Fruit fly (Drosophila melanogaster): ENCODE results near the gene Gyc32E.

Gyc32E gene

dm6 chr2L:11148969-11149368, at the start of gene Gyc32E:
TSS of gene Gyc32E (minus strand) at chr2L:11149101.
- TF ChIP-seq cnc (optimal IDR thresholded peaks at IDR 0.05) = no peak
- TF ChIP-seq bab1 (GFP tag; optimal IDR thresholded peaks at IDR 0.05) = no peak
- no peak for TF ChIP-seq CG14711 (tag; optimal IDR thresholded peaks at IDR 0.05)
- TF ChIP-seq kay (GFP tag; ENCODE audit: borderline replicate concordance) = no peak
- no peak for TF ChIP-seq tj (GFP tag; optimal IDR thresholded peaks at IDR 0.05)
- TF ChIP-seq CG7101 (tag; optimal IDR thresholded peaks at IDR 0.05) = no peak
- no peak for TF ChIP-seq Hr96 (GFP tag; optimal IDR thresholded peaks at IDR 0.05)
- TF ChIP-seq pad (GFP tag; optimal IDR thresholded peaks at IDR 0.05) = no peak
- TF ChIP-seq CG33017 (tag; optimal IDR thresholded peaks at IDR 0.05) = no peak
- TF ChIP-seq CG11617 (GFP tag; optimal IDR thresholded peaks at IDR 0.05) = no peak
- TF ChIP-seq CG12768 (GFP tag; optimal IDR thresholded peaks at IDR 0.05) = no peak
- no peak for TF ChIP-seq Mnt (GFP tag; optimal IDR thresholded peaks at IDR 0.05)
- TF ChIP-seq Crg-1 (GFP tag; optimal IDR thresholded peaks at IDR 0.05) = no peak
- TF ChIP-seq CG1620 (GFP tag; optimal IDR thresholded peaks at IDR 0.05) = no peak
- no peak for TF ChIP-seq ovo (GFP tag; optimal IDR thresholded peaks at IDR 0.05)
- TF ChIP-seq CG5204 (GFP tag; optimal IDR thresholded peaks at IDR 0.05) = no peak
- TF ChIP-seq cic (GFP tag; optimal IDR thresholded peaks at IDR 0.05) = no peak

- no peak for TF ChIP-seq Crg-1 (GFP tag; optimal IDR thresholded peaks at IDR 0.05)
- TF ChIP-seq cic (GFP tag; optimal IDR thresholded peaks at IDR 0.05) = no peak
- TF ChIP-seq CG14711 (tag; optimal IDR thresholded peaks at IDR 0.05) = no peak
- no peak for TF ChIP-seq ovo (GFP tag; optimal IDR thresholded peaks at IDR 0.05)
- no peak for TF ChIP-seq Mnt (GFP tag; optimal IDR thresholded peaks at IDR 0.05)
- no peak for TF ChIP-seq CG12768 (GFP tag; optimal IDR thresholded peaks at IDR 0.05)
- TF ChIP-seq CG33017 (tag; optimal IDR thresholded peaks at IDR 0.05) = no peak
- TF ChIP-seq CG1620 (GFP tag; optimal IDR thresholded peaks at IDR 0.05) = no peak
- no peak for TF ChIP-seq CG5204 (GFP tag; optimal IDR thresholded peaks at IDR 0.05)
- no peak for TF ChIP-seq toe (GFP tag; optimal IDR thresholded peaks at IDR 0.05)
- no peak for TF ChIP-seq tj (GFP tag; optimal IDR thresholded peaks at IDR 0.05)
- TF ChIP-seq Hr96 (GFP tag; optimal IDR thresholded peaks at IDR 0.05) = no peak
- no peak for TF ChIP-seq pad (GFP tag; optimal IDR thresholded peaks at IDR 0.05)
- no peak for TF ChIP-seq bab1 (GFP tag; optimal IDR thresholded peaks at IDR 0.05)
- TF ChIP-seq CG7045 (GFP tag; optimal IDR thresholded peaks at IDR 0.05) = no peak
- no peak for TF ChIP-seq CG11617 (GFP tag; optimal IDR thresholded peaks at IDR 0.05)
Observed at dm6 chr2L:11196781-11197180, 47.9 kb upstream of the Gyc32E start.

- no peak for TF ChIP-seq toe (GFP tag; optimal IDR thresholded peaks at IDR 0.05)
- TF ChIP-seq tj (GFP tag; optimal IDR thresholded peaks at IDR 0.05) = no peak
- no peak for TF ChIP-seq ovo (GFP tag; optimal IDR thresholded peaks at IDR 0.05)
- TF ChIP-seq kay (GFP tag; ENCODE audit: borderline replicate concordance) = no peak
- no peak for TF ChIP-seq Clk (GFP tag; optimal IDR thresholded peaks at IDR 0.05)
- TF ChIP-seq Crg-1 (GFP tag; optimal IDR thresholded peaks at IDR 0.05) = no peak
- TF ChIP-seq CG7045 (GFP tag; optimal IDR thresholded peaks at IDR 0.05) = no peak
- TF ChIP-seq Mnt (GFP tag; optimal IDR thresholded peaks at IDR 0.05) = no peak
- no peak for TF ChIP-seq CG14711 (tag; optimal IDR thresholded peaks at IDR 0.05)
- no peak for TF ChIP-seq CG12768 (GFP tag; optimal IDR thresholded peaks at IDR 0.05)
- TF ChIP-seq CG11617 (GFP tag; optimal IDR thresholded peaks at IDR 0.05) = no peak
- TF ChIP-seq CG7101 (tag; optimal IDR thresholded peaks at IDR 0.05) = no peak
- TF ChIP-seq Hr96 (GFP tag; optimal IDR thresholded peaks at IDR 0.05) = no peak
- TF ChIP-seq cic (GFP tag; optimal IDR thresholded peaks at IDR 0.05) = no peak
- no peak for TF ChIP-seq cnc (optimal IDR thresholded peaks at IDR 0.05)
- TF ChIP-seq pad (GFP tag; optimal IDR thresholded peaks at IDR 0.05) = no peak
- TF ChIP-seq CG33017 (tag; optimal IDR thresholded peaks at IDR 0.05) = no peak
Observed at dm6 chr2L:11196219-11196618, 47.3 kb upstream of the Gyc32E start.

- no peak for TF ChIP-seq bab1 (GFP tag; optimal IDR thresholded peaks at IDR 0.05)
- no peak for TF ChIP-seq CG11617 (GFP tag; optimal IDR thresholded peaks at IDR 0.05)
Observed at dm6 chr2L:11192691-11193090, 43.8 kb upstream of the Gyc32E start.

- TF ChIP-seq bab1 (GFP tag; optimal IDR thresholded peaks at IDR 0.05) (no peak), toe (GFP tag; optimal IDR thresholded peaks at IDR 0.05) (no peak), CG1620 (GFP tag; optimal IDR thresholded peaks at IDR 0.05) (no peak), CG14711 (tag; optimal IDR thresholded peaks at IDR 0.05) (no peak), pad (GFP tag; optimal IDR thresholded peaks at IDR 0.05) (no peak), ovo (GFP tag; optimal IDR thresholded peaks at IDR 0.05) (no peak), Hr96 (GFP tag; optimal IDR thresholded peaks at IDR 0.05) (no peak), CG11617 (GFP tag; optimal IDR thresholded peaks at IDR 0.05) (no peak), Crg-1 (GFP tag; optimal IDR thresholded peaks at IDR 0.05) (no peak), tj (GFP tag; optimal IDR thresholded peaks at IDR 0.05) (no peak), CG7045 (GFP tag; optimal IDR thresholded peaks at IDR 0.05) (no peak), Mnt (GFP tag; optimal IDR thresholded peaks at IDR 0.05) (no peak), CG12768 (GFP tag; optimal IDR thresholded peaks at IDR 0.05) (no peak), kay (GFP tag; ENCODE audit: borderline replicate concordance) (no peak), CG7101 (tag; optimal IDR thresholded peaks at IDR 0.05) (no peak), cic (GFP tag; optimal IDR thresholded peaks at IDR 0.05) (no peak), CG5204 (GFP tag; optimal IDR thresholded peaks at IDR 0.05) (no peak)
Observed at dm6 chr2L:11190165-11190564, 41.3 kb upstream of the Gyc32E start.

- TF ChIP-seq bab1 (GFP tag; optimal IDR thresholded peaks at IDR 0.05) = no peak
- TF ChIP-seq CG5204 (GFP tag; optimal IDR thresholded peaks at IDR 0.05) = no peak
- TF ChIP-seq CG11617 (GFP tag; optimal IDR thresholded peaks at IDR 0.05) = no peak
- no peak for TF ChIP-seq Mnt (GFP tag; optimal IDR thresholded peaks at IDR 0.05)
- no peak for TF ChIP-seq cnc (optimal IDR thresholded peaks at IDR 0.05)
- TF ChIP-seq CG33017 (tag; optimal IDR thresholded peaks at IDR 0.05) = no peak
- no peak for TF ChIP-seq tj (GFP tag; optimal IDR thresholded peaks at IDR 0.05)
- no peak for TF ChIP-seq kay (GFP tag; ENCODE audit: borderline replicate concordance)
- no peak for TF ChIP-seq CG7045 (GFP tag; optimal IDR thresholded peaks at IDR 0.05)
- TF ChIP-seq Hr96 (GFP tag; optimal IDR thresholded peaks at IDR 0.05) = no peak
- no peak for TF ChIP-seq CG7101 (tag; optimal IDR thresholded peaks at IDR 0.05)
- TF ChIP-seq cic (GFP tag; optimal IDR thresholded peaks at IDR 0.05) = no peak
Observed at dm6 chr2L:11189116-11189449, 40.2 kb upstream of the Gyc32E start.

Measured in whole organism, adult.